Fruit fly (Drosophila melanogaster) whole organism, embryonic: ENCODE data around the gene CG15209.
A peak's percentile ranks its signal among the peaks of the same experiment; 100 is the strongest.

Experiments used
- Awh ChIP-seq: fragments of 200-800 bp; sonication (Bioruptor generic); IDR thresholded peaks from 2 replicates; pipeline ENCODE4, ENCODE4 v1.3.6; 2022; ENCODE audit warnings: missing biosample characterization, missing genetic modification characterization
- B-H2 ChIP-seq: fragments of 200-800 bp; sonication (Bioruptor generic); optimal IDR thresholded peaks from 2 replicates; lab custom pipeline; 2018; ENCODE audit warnings: missing biosample characterization, mild to moderate bottlenecking, missing genetic modification characterization
- Bgb ChIP-seq: fragments of 200-800 bp; sonication (Bioruptor generic); IDR thresholded peaks from 2 replicates; pipeline ENCODE4 v1.3.6; 2022; ENCODE audit warnings: missing biosample characterization, missing genetic modification characterization; ENCODE audit not compliant: partially characterized antibody
- CG10209 ChIP-seq: fragments of 200-800 bp; sonication (Bioruptor generic); optimal IDR thresholded peaks from 3 replicates; lab custom pipeline; 2017; ENCODE audit warnings: missing biosample characterization, mild to moderate bottlenecking, missing genetic modification characterization, missing genetic modification reagents
- CG11723 ChIP-seq: fragments of 200-800 bp; sonication (Bioruptor generic); optimal IDR thresholded peaks from 2 replicates; lab custom pipeline; 2017; ENCODE audit warnings: missing biosample characterization, mild to moderate bottlenecking, missing genetic modification characterization
- CG13894 ChIP-seq: fragments of 200-800 bp; sonication (Bioruptor generic); optimal IDR thresholded peaks from 3 replicates; lab custom pipeline; 2018; ENCODE audit warnings: missing biosample characterization, mild to moderate bottlenecking, missing genetic modification characterization, moderate library complexity
- CG17359 ChIP-seq: fragments of 200-800 bp; sonication (Bioruptor generic); optimal IDR thresholded peaks from 3 replicates; lab custom pipeline; 2018; ENCODE audit warnings: missing biosample characterization, mild to moderate bottlenecking, missing genetic modification characterization, moderate library complexity
- CG17829 ChIP-seq: fragments of 200-800 bp; optimal IDR thresholded peaks from 2 replicates; lab custom pipeline; 2019; ENCODE audit warnings: missing biosample characterization, mild to moderate bottlenecking, missing genetic modification characterization, moderate library complexity
- CG1792 ChIP-seq: fragments of 200-800 bp; sonication (Bioruptor generic); optimal IDR thresholded peaks from 2 replicates; lab custom pipeline; 2016; ENCODE audit warnings: missing biosample characterization, missing genetic modification characterization
- CG1832 ChIP-seq: fragments of 200-800 bp; sonication (Bioruptor generic); optimal IDR thresholded peaks from 2 replicates; lab custom pipeline; 2017; ENCODE audit warnings: missing biosample characterization, mild to moderate bottlenecking, missing genetic modification characterization, inconsistent platforms
- CG33557 ChIP-seq: fragments of 200-800 bp; sonication (Bioruptor generic); optimal IDR thresholded peaks from 2 replicates; lab custom pipeline; 2019; ENCODE audit warnings: missing biosample characterization, mild to moderate bottlenecking, missing genetic modification characterization, moderate library complexity
- CG4820 ChIP-seq: fragments of 200-800 bp; sonication (Bioruptor generic); optimal IDR thresholded peaks from 3 replicates; lab custom pipeline; 2016; ENCODE audit warnings: missing biosample characterization, missing genetic modification characterization
- CG6791 ChIP-seq: fragments of 200-800 bp; sonication (Bioruptor generic); IDR thresholded peaks from 3 replicates; pipeline ENCODE4 v1.3.6; 2022; ENCODE audit warnings: missing biosample characterization, missing genetic modification characterization; ENCODE audit not compliant: partially characterized antibody
- CG7271 ChIP-seq: fragments of 200-800 bp; sonication (Bioruptor generic); optimal IDR thresholded peaks from 2 replicates; lab custom pipeline; 2018; ENCODE audit warnings: missing biosample characterization, mild to moderate bottlenecking, missing genetic modification characterization, moderate library complexity
- CG8290 ChIP-seq, 3 experiments: fragments of 200-800 bp; sonication (Bioruptor generic); optimal IDR thresholded peaks; 2 replicates each; lab custom pipeline; 2016 to 2019; ENCODE audit warnings: missing biosample characterization in 3 of 3, missing genetic modification characterization in 3 of 3, mild to moderate bottlenecking in 2 of 3, moderate library complexity in 1 of 3
- CG8359 ChIP-seq: fragments of 200-800 bp; sonication (Bioruptor generic); optimal IDR thresholded peaks from 2 replicates; lab custom pipeline; 2017; ENCODE audit warnings: missing biosample characterization, mild to moderate bottlenecking, missing genetic modification characterization, borderline replicate concordance
- CG8478 ChIP-seq: fragments of >200 bp; optimal IDR thresholded peaks from 2 replicates; lab custom pipeline; 2018
- CG8765 ChIP-seq: fragments of 200-800 bp; sonication (Bioruptor generic); IDR thresholded peaks from 2 replicates; pipeline ENCODE4 v1.3.6; 2022; ENCODE audit warnings: missing biosample characterization, missing genetic modification characterization
- Deaf1 ChIP-seq: fragments of 200-800 bp; optimal IDR thresholded peaks from 3 replicates; lab custom pipeline; 2019; ENCODE audit warnings: missing biosample characterization, mild to moderate bottlenecking, missing genetic modification characterization, moderate library complexity
- NC2β ChIP-seq: fragments of 200-800 bp; sonication (Bioruptor generic); optimal IDR thresholded peaks from 2 replicates; lab custom pipeline; 2016; ENCODE audit warnings: missing biosample characterization, missing genetic modification characterization
- Nf-YC ChIP-seq: fragments of 200-800 bp; optimal IDR thresholded peaks from 3 replicates; lab custom pipeline; 2019; ENCODE audit warnings: missing biosample characterization, mild to moderate bottlenecking, missing genetic modification characterization, moderate library complexity
- Sox102F ChIP-seq: fragments of 200-800 bp; sonication (Bioruptor generic); optimal IDR thresholded peaks from 2 replicates; lab custom pipeline; 2018; ENCODE audit warnings: missing biosample characterization, mild to moderate bottlenecking, missing genetic modification characterization, moderate library complexity
- Ssrp ChIP-seq: fragments of 200-800 bp; sonication (Bioruptor generic); optimal IDR thresholded peaks from 2 replicates; lab custom pipeline; 2018; ENCODE audit warnings: missing biosample characterization, mild to moderate bottlenecking, missing genetic modification characterization, moderate library complexity
- Trl ChIP-seq, 3 experiments: fragments of >200 bp in 2 of 3; fragments of 200-800 bp in 1 of 3; sonication (Bioruptor generic) in 1 of 3; optimal IDR thresholded peaks; 2 replicates in 1 of 3; 3 replicates in 2 of 3; lab custom pipeline; 2016 to 2017; ENCODE audit warnings: missing biosample characterization in 1 of 3, missing genetic modification characterization in 1 of 3
- abd-A ChIP-seq: fragments of 200-800 bp; sonication (Bioruptor generic); optimal IDR thresholded peaks from 3 replicates; lab custom pipeline; 2019; ENCODE audit warnings: missing biosample characterization, mild to moderate bottlenecking, missing genetic modification characterization, moderate library complexity
- amos ChIP-seq: fragments of 200-800 bp; sonication (Bioruptor generic); IDR thresholded peaks from 2 replicates; pipeline ENCODE4 v1.3.6; 2022; ENCODE audit warnings: missing biosample characterization, missing genetic modification characterization; ENCODE audit not compliant: partially characterized antibody
- ap ChIP-seq: fragments of 200-800 bp; sonication (Bioruptor generic); IDR thresholded peaks from 2 replicates; pipeline ENCODE4 v1.3.6; 2022; ENCODE audit warnings: missing biosample characterization, missing genetic modification characterization
- br ChIP-seq: fragments of >200 bp; optimal IDR thresholded peaks from 2 replicates; lab custom pipeline; 2017
- chinmo ChIP-seq: fragments of 200-800 bp; sonication (Bioruptor generic); IDR thresholded peaks from 4 replicates; pipeline ENCODE4 v1.3.6; 2022; ENCODE audit warnings: missing biosample characterization, missing genetic modification characterization; ENCODE audit not compliant: partially characterized antibody
- crol ChIP-seq: fragments of 200-800 bp; sonication (Bioruptor generic); IDR thresholded peaks from 2 replicates; pipeline ENCODE4 v1.3.6; 2022; ENCODE audit warnings: missing biosample characterization, missing genetic modification characterization
- cwo ChIP-seq: fragments of 200-800 bp; sonication (Bioruptor generic); optimal IDR thresholded peaks from 3 replicates; lab custom pipeline; 2017; ENCODE audit warnings: missing biosample characterization, missing genetic modification characterization, mild to moderate bottlenecking, moderate library complexity, missing genetic modification reagents
- dm ChIP-seq: fragments of 200-800 bp; sonication (Bioruptor generic); optimal IDR thresholded peaks from 3 replicates; lab custom pipeline; 2016; ENCODE audit warnings: missing biosample characterization, missing genetic modification characterization
- dmrt99B ChIP-seq: fragments of 200-800 bp; sonication (Bioruptor generic); optimal IDR thresholded peaks from 2 replicates; lab custom pipeline; 2018; ENCODE audit warnings: missing biosample characterization, mild to moderate bottlenecking, missing genetic modification characterization, moderate library complexity
- grn ChIP-seq: fragments of 200-800 bp; sonication (Bioruptor generic); optimal IDR thresholded peaks from 3 replicates; lab custom pipeline; 2017; ENCODE audit warnings: missing biosample characterization, missing genetic modification characterization
- her ChIP-seq: fragments of 200-800 bp; sonication (Bioruptor generic); optimal IDR thresholded peaks from 2 replicates; lab custom pipeline; 2016; ENCODE audit warnings: missing biosample characterization, missing genetic modification characterization
- kni ChIP-seq: fragments of 200-800 bp; sonication (Bioruptor generic); optimal IDR thresholded peaks from 3 replicates; lab custom pipeline; 2017; ENCODE audit warnings: mild to moderate bottlenecking, missing biosample characterization, missing genetic modification reagents, missing genetic modification characterization
- mld ChIP-seq: fragments of 200-800 bp; sonication (Bioruptor generic); IDR thresholded peaks from 3 replicates; pipeline ENCODE4 v1.3.6; 2022; ENCODE audit warnings: missing biosample characterization, missing genetic modification characterization; ENCODE audit not compliant: partially characterized antibody
- nerfin-2 ChIP-seq: fragments of 200-800 bp; sonication (Bioruptor generic); IDR thresholded peaks from 2 replicates; pipeline ENCODE4 v1.3.6; 2022; ENCODE audit warnings: missing biosample characterization, missing genetic modification characterization; ENCODE audit not compliant: partially characterized antibody
- oc ChIP-seq: fragments of 200-800 bp; sonication (Bioruptor generic); optimal IDR thresholded peaks from 2 replicates; lab custom pipeline; 2018; ENCODE audit warnings: missing biosample characterization, mild to moderate bottlenecking, missing genetic modification characterization, moderate library complexity
- otp ChIP-seq: fragments of 200-800 bp; sonication (Bioruptor generic); IDR thresholded peaks from 3 replicates; pipeline ENCODE4, ENCODE4 v1.3.6; 2022; ENCODE audit warnings: missing biosample characterization, missing genetic modification characterization
- pros ChIP-seq: fragments of 200-800 bp; sonication (Bioruptor generic); optimal IDR thresholded peaks from 3 replicates; lab custom pipeline; 2019; ENCODE audit warnings: missing biosample characterization, mild to moderate bottlenecking, missing genetic modification characterization, moderate library complexity
- run ChIP-seq: fragments of 200-800 bp; sonication (Bioruptor generic); optimal IDR thresholded peaks from 3 replicates; lab custom pipeline; 2018; ENCODE audit warnings: missing biosample characterization, mild to moderate bottlenecking, missing genetic modification characterization
- schlank ChIP-seq: fragments of 200-800 bp; sonication (Bioruptor generic); optimal IDR thresholded peaks from 2 replicates; lab custom pipeline; 2018; ENCODE audit warnings: missing biosample characterization, mild to moderate bottlenecking, missing genetic modification characterization
- sna ChIP-seq: fragments of 200-800 bp; sonication (Bioruptor generic); IDR thresholded peaks from 2 replicates; pipeline ENCODE4 v1.3.6; 2022; ENCODE audit warnings: missing biosample characterization, missing genetic modification characterization; ENCODE audit not compliant: partially characterized antibody
- wor ChIP-seq: fragments of 200-800 bp; sonication (Bioruptor generic); IDR thresholded peaks from 2 replicates; pipeline ENCODE4 v1.3.6; 2022; ENCODE audit warnings: missing biosample characterization, missing genetic modification characterization
- z ChIP-seq: fragments of 200-800 bp; sonication (Bioruptor generic); IDR thresholded peaks from 3 replicates; pipeline ENCODE4 v1.3.6; 2022; ENCODE audit warnings: missing biosample characterization, missing genetic modification characterization
- zen2 ChIP-seq: fragments of 200-800 bp; sonication (Bioruptor generic); IDR thresholded peaks from 3 replicates; pipeline ENCODE4 v1.3.6; 2022; ENCODE audit warnings: missing biosample characterization, missing genetic modification characterization; ENCODE audit not compliant: partially characterized antibody

Gene CG15209

DNA sequence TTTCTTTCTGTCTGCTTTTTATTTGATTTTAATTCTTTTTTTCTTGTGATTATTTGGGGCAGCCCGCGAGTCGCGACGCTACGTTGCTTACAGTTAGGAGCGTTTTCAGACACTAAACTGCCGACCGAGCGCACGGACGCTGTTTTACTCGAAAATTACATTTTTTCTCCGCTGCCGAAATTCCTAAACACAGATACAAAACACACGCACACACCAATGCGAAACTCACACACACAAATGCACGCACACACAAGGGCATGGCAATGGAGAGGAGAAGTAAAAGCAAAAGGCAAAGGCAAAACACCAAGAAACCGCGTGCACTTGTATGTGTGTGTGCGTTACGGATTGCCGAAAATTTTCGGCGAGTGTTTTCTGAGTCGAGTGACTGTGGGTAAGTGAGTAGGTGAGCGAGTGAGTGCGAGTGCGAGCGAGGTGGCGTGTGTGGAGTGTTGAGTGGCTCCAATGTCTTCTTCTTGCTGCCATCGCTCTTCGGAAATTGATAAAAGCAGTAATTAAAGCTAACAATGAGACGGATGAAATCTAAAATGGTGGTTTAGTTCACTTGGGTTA is 26.4 kb upstream of the CG15209 start (continued):
- TF ChIP-seq otp (GFP tag; lab: Robert Waterston, UW) (0 out of 3 replicates have a peak, but pooled peaks have one; percentile 31), CG10209 (GFP tag; lab: Kevin White, UChicago) (no peak), CG4820 (GFP tag; lab: Kevin White, UChicago) (no peak), run (tag; lab: Kevin White, UChicago) (no peak), CG17829 (no peak), Ssrp (tag; lab: Kevin White, UChicago) (no peak), mld (GFP tag; lab: Robert Waterston, UW) (no peak), zen2 (GFP tag; lab: Robert Waterston, UW) (no peak)

DNA sequence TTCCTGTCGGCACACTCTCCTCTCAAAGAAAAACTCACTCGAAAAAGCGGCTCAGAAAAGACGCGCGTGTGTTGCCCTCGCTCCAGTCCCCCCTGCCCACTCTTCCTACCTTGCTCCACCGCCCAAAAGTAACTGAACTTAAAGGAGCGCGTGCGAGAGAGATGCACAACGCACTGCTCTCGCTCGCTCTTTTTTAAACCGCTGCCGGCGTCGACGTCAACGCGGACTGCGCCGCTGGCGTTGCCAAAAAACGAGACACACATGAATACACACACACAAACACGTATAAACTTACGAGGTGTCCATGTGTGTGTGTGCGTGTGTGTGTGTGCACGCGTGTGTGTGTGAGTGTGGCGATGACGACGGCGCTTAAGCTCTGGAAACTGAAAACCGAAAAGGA is 25.1 kb upstream of the CG15209 start:
- peak; percentile 65; the same call in 2 of the 3 replicates for TF ChIP-seq CG6791 (GFP tag; lab: Robert Waterston, UW)
- no peak for TF ChIP-seq br (lab: Kevin White, UChicago)
- TF ChIP-seq pros (GFP tag; lab: Kevin White, UChicago): peak; percentile 56
- TF ChIP-seq oc: no peak
- TF ChIP-seq Nf-YC (tag; lab: Kevin White, UChicago): peak; percentile 25
- peak; percentile 70 for TF ChIP-seq abd-A (tag; lab: Kevin White, UChicago)
- peak; percentile 27 to 31 for TF ChIP-seq Trl (optimal IDR thresholded peaks at IDR 0.05; lab: Kevin White, UChicago)
- TF ChIP-seq Trl (GFP tag; optimal IDR thresholded peaks at IDR 0.05; lab: Kevin White, UChicago): no peak
- TF ChIP-seq her (GFP tag; lab: Kevin White, UChicago): no peak
- no peak for TF ChIP-seq wor
- TF ChIP-seq CG1792 (GFP tag; lab: Kevin White, UChicago): no peak
- peak; percentile 62 for TF ChIP-seq Deaf1 (tag; lab: Kevin White, UChicago)
- peak; percentile 96 for TF ChIP-seq crol
- TF ChIP-seq ap (GFP tag; lab: Robert Waterston, UW): no peak
- no peak for TF ChIP-seq NC2β (GFP tag; lab: Kevin White, UChicago)
- peak; percentile 89 for TF ChIP-seq CG1832 (GFP tag; lab: Kevin White, UChicago)
- no peak for TF ChIP-seq schlank (tag; lab: Kevin White, UChicago)
- no peak for TF ChIP-seq B-H2 (GFP tag; lab: Kevin White, UChicago)
- TF ChIP-seq CG8359 (GFP tag; lab: Kevin White, UChicago): no peak
- TF ChIP-seq CG8765 (GFP tag; lab: Robert Waterston, UW): no peak
- peak; percentile 10; the same call in 1 of the 2 replicates for TF ChIP-seq nerfin-2
- TF ChIP-seq CG13894: peak; percentile 14
- no peak for TF ChIP-seq cwo (GFP tag; lab: Kevin White, UChicago)
- TF ChIP-seq Awh: no peak
- peak; percentile 56; the same call in 1 of the 2 replicates for TF ChIP-seq Bgb (GFP tag; lab: Robert Waterston, UW)
- TF ChIP-seq Sox102F (GFP tag; lab: Kevin White, UChicago): no peak
- TF ChIP-seq grn (GFP tag; lab: Kevin White, UChicago): no peak
- TF ChIP-seq kni (GFP tag; lab: Kevin White, UChicago): peak; percentile 5
- TF ChIP-seq CG7271 (tag; lab: Kevin White, UChicago): no peak
- no peak for TF ChIP-seq dm (GFP tag; lab: Kevin White, UChicago)
- peak; percentile 98 for TF ChIP-seq z
- 0 out of 4 replicates have a peak, but pooled peaks have one; percentile 47 for TF ChIP-seq chinmo (GFP tag; lab: Robert Waterston, UW)
- TF ChIP-seq CG8478 (lab: Kevin White, UChicago): peak; percentile 87
- TF ChIP-seq CG17359 (tag; lab: Kevin White, UChicago): no peak
- TF ChIP-seq sna (GFP tag; lab: Robert Waterston, UW): no peak
- TF ChIP-seq CG33557 (GFP tag; lab: Kevin White, UChicago): no peak
- no peak for TF ChIP-seq CG11723 (GFP tag; lab: Kevin White, UChicago)
- peak; percentile 45; the same call in 1 of the 2 replicates for TF ChIP-seq amos (GFP tag; lab: Robert Waterston, UW)
- no peak for TF ChIP-seq CG8290 (GFP tag; optimal IDR thresholded peaks at IDR 0.05; lab: Kevin White, UChicago)
- TF ChIP-seq CG8290 (tag; optimal IDR thresholded peaks at IDR 0.05; lab: Kevin White, UChicago): peak in 1 of 2 experiments; percentile 15
- TF ChIP-seq dmrt99B: no peak
